Worm (Caenorhabditis elegans) whole organism, midembryonic: Measurements from ENCODE around the gene mrpl-45.

Source experiments
- T22C8.4 ChIP-seq: fragments of 200-800 bp; sonication (Bioruptor generic); IDR thresholded peaks from 2 replicates; pipeline ENCODE4 v1.3.6; 2022; ENCODE audit warnings: missing genetic modification characterization, missing compliant biosample characterization
- med-1 ChIP-seq: sonication (generic microtip); optimal IDR thresholded peaks from 2 replicates; lab custom pipeline; 2017; ENCODE audit warnings: missing genetic modification characterization, mild to moderate bottlenecking, missing compliant biosample characterization, antibody characterized with exemption, missing genetic modification reagents; ENCODE audit not compliant: insufficient read depth
- ztf-29 ChIP-seq: fragments of 200-800 bp; sonication (Bioruptor generic); IDR thresholded peaks from 2 replicates; pipeline ENCODE4 v1.3.6; 2022; ENCODE audit warnings: missing genetic modification reagents, missing genetic modification characterization, missing compliant biosample characterization

ce11 chrIII:1225595-1225994, 23.8 kb upstream of the mrpl-45 start:
- TF ChIP-seq T22C8.4 (GFP tag; lab: Robert Waterston, UW) (no peak), ztf-29 (GFP tag; lab: Robert Waterston, UW) (no peak), med-1 (GFP tag; lab: Kevin White, UChicago) (no peak)
